Fruit fly (Drosophila melanogaster) whole organism, embryonic: ENCODE data around the gene CG46463.

Experiments used
- Awh ChIP-seq: fragments of 200-800 bp; sonication (Bioruptor generic); IDR thresholded peaks from 2 replicates; pipeline ENCODE4, ENCODE4 v1.3.6; 2022; ENCODE audit warnings: missing biosample characterization, missing genetic modification characterization
- B-H2 ChIP-seq: fragments of 200-800 bp; sonication (Bioruptor generic); optimal IDR thresholded peaks from 2 replicates; lab custom pipeline; 2018; ENCODE audit warnings: missing biosample characterization, mild to moderate bottlenecking, missing genetic modification characterization
- BtbVII ChIP-seq: fragments of 200-800 bp; sonication (Bioruptor generic); optimal IDR thresholded peaks from 3 replicates; lab custom pipeline; 2017; ENCODE audit warnings: missing biosample characterization, mild to moderate bottlenecking, missing genetic modification characterization
- C15 ChIP-seq: fragments of 200-800 bp; sonication (Bioruptor generic); IDR thresholded peaks from 3 replicates; pipeline ENCODE4 v1.3.6; 2022; ENCODE audit warnings: missing biosample characterization, missing genetic modification characterization
- CG10267 ChIP-seq: fragments of 200-800 bp; sonication (Bioruptor generic); optimal IDR thresholded peaks from 2 replicates; lab custom pipeline; 2018; ENCODE audit warnings: missing biosample characterization, mild to moderate bottlenecking, missing genetic modification characterization, moderate library complexity
- CG11695 ChIP-seq: fragments of 200-800 bp; sonication (Bioruptor generic); IDR thresholded peaks from 3 replicates; pipeline ENCODE4 v1.3.6; 2022; ENCODE audit warnings: missing biosample characterization, missing genetic modification characterization
- CG12659 ChIP-seq: fragments of 200-800 bp; sonication (Bioruptor generic); optimal IDR thresholded peaks from 3 replicates; lab custom pipeline; 2017; ENCODE audit warnings: mild to moderate bottlenecking, missing biosample characterization, missing genetic modification reagents, missing genetic modification characterization
- CG1647 ChIP-seq: fragments of 200-800 bp; sonication (Bioruptor generic); optimal IDR thresholded peaks from 3 replicates; lab custom pipeline; 2016; ENCODE audit warnings: missing biosample characterization, missing genetic modification characterization
- CG17361 ChIP-seq: fragments of 200-800 bp; sonication (Bioruptor generic); IDR thresholded peaks from 3 replicates; pipeline ENCODE4 v1.3.6; 2022; ENCODE audit warnings: missing biosample characterization, missing genetic modification characterization
- CG17829 ChIP-seq: fragments of 200-800 bp; optimal IDR thresholded peaks from 2 replicates; lab custom pipeline; 2019; ENCODE audit warnings: missing biosample characterization, mild to moderate bottlenecking, missing genetic modification characterization, moderate library complexity
- CG18011 ChIP-seq: fragments of 200-800 bp; sonication (Bioruptor generic); optimal IDR thresholded peaks from 2 replicates; lab custom pipeline; 2017; ENCODE audit warnings: missing biosample characterization, missing genetic modification characterization, mild to moderate bottlenecking, moderate library complexity, missing genotype
- CG1832 ChIP-seq: fragments of 200-800 bp; sonication (Bioruptor generic); optimal IDR thresholded peaks from 2 replicates; lab custom pipeline; 2017; ENCODE audit warnings: missing biosample characterization, mild to moderate bottlenecking, missing genetic modification characterization, inconsistent platforms
- CG2199 ChIP-seq: fragments of 200-800 bp; sonication (Bioruptor generic); IDR thresholded peaks from 3 replicates; pipeline ENCODE4 v1.3.6; 2022; ENCODE audit warnings: missing biosample characterization, missing genetic modification characterization
- CG2678 ChIP-seq: fragments of 200-800 bp; sonication (Bioruptor generic); optimal IDR thresholded peaks from 3 replicates; lab custom pipeline; 2019; ENCODE audit warnings: missing biosample characterization, mild to moderate bottlenecking, missing genetic modification characterization, moderate library complexity
- CG31441 ChIP-seq: fragments of 200-800 bp; sonication (Bioruptor generic); IDR thresholded peaks from 2 replicates; pipeline ENCODE4 v1.3.6; 2022; ENCODE audit warnings: missing biosample characterization, missing genetic modification characterization
- CG3847 ChIP-seq: fragments of 200-800 bp; sonication (Bioruptor generic); IDR thresholded peaks from 2 replicates; pipeline ENCODE4 v1.3.6; 2022; ENCODE audit warnings: missing biosample characterization, missing genetic modification characterization
- CG6254 ChIP-seq: fragments of 200-800 bp; sonication (Bioruptor generic); optimal IDR thresholded peaks from 3 replicates; lab custom pipeline; 2017; ENCODE audit warnings: mild to moderate bottlenecking, missing biosample characterization, missing genetic modification reagents, missing genetic modification characterization
- CG6683 ChIP-seq: fragments of 200-800 bp; sonication (Bioruptor generic); optimal IDR thresholded peaks from 2 replicates; lab custom pipeline; 2017; ENCODE audit warnings: missing biosample characterization, mild to moderate bottlenecking, missing genetic modification characterization, missing genetic modification reagents
- CG7271 ChIP-seq: fragments of 200-800 bp; sonication (Bioruptor generic); optimal IDR thresholded peaks from 2 replicates; lab custom pipeline; 2018; ENCODE audit warnings: missing biosample characterization, mild to moderate bottlenecking, missing genetic modification characterization, moderate library complexity
- CG7556 ChIP-seq: fragments of 200-800 bp; sonication (Bioruptor generic); optimal IDR thresholded peaks from 2 replicates; lab custom pipeline; 2017; ENCODE audit warnings: missing biosample characterization, mild to moderate bottlenecking, missing genetic modification characterization
- CG7987 ChIP-seq: fragments of 200-800 bp; sonication (Bioruptor generic); optimal IDR thresholded peaks from 2 replicates; lab custom pipeline; 2018; ENCODE audit warnings: missing biosample characterization, mild to moderate bottlenecking, missing genetic modification characterization, moderate library complexity
- CG8281 ChIP-seq: fragments of 200-800 bp; sonication (Bioruptor generic); optimal IDR thresholded peaks from 2 replicates; lab custom pipeline; 2018; ENCODE audit warnings: missing biosample characterization, mild to moderate bottlenecking, missing genetic modification characterization, moderate library complexity
- CHES-1-like ChIP-seq: fragments of 200-800 bp; sonication (Bioruptor generic); optimal IDR thresholded peaks from 2 replicates; lab custom pipeline; 2016; ENCODE audit warnings: missing biosample characterization, missing genetic modification characterization
- Camta ChIP-seq: fragments of 200-800 bp; sonication (Bioruptor generic); optimal IDR thresholded peaks from 2 replicates; lab custom pipeline; 2016; ENCODE audit warnings: missing biosample characterization, missing genetic modification characterization
- Dref ChIP-seq: fragments of 200-800 bp; sonication (Bioruptor generic); IDR thresholded peaks from 2 replicates; pipeline ENCODE4 v1.3.6; 2022; ENCODE audit warnings: missing biosample characterization, missing genetic modification characterization
- ERR ChIP-seq: fragments of 200-800 bp; sonication (Bioruptor generic); optimal IDR thresholded peaks from 2 replicates; lab custom pipeline; 2016; ENCODE audit warnings: missing biosample characterization, missing genetic modification characterization
- HLH4C ChIP-seq: fragments of 200-800 bp; sonication (Bioruptor generic); IDR thresholded peaks from 3 replicates; pipeline ENCODE4 v1.3.6; 2022; ENCODE audit warnings: missing biosample characterization, missing genetic modification characterization; ENCODE audit not compliant: partially characterized antibody
- HmgZ ChIP-seq: fragments of 200-800 bp; sonication (Bioruptor generic); optimal IDR thresholded peaks from 2 replicates; lab custom pipeline; 2018; ENCODE audit warnings: missing biosample characterization, mild to moderate bottlenecking, missing genetic modification characterization
- Hr51 ChIP-seq, 2 experiments: fragments of 200-800 bp; sonication (Bioruptor generic); optimal IDR thresholded peaks; 2 replicates in 1 of 2; 3 replicates in 1 of 2; lab custom pipeline; 2016 to 2018; ENCODE audit warnings: missing biosample characterization in 2 of 2, missing genetic modification characterization in 2 of 2, mild to moderate bottlenecking in 1 of 2, moderate library complexity in 1 of 2
- Meics ChIP-seq: fragments of 200-800 bp; sonication (Bioruptor generic); optimal IDR thresholded peaks from 2 replicates; lab custom pipeline; 2017; ENCODE audit warnings: missing biosample characterization, mild to moderate bottlenecking, missing genetic modification characterization
- NfI ChIP-seq: fragments of 200-800 bp; sonication (Bioruptor generic); optimal IDR thresholded peaks from 3 replicates; lab custom pipeline; 2018; ENCODE audit warnings: missing biosample characterization, mild to moderate bottlenecking, missing genetic modification characterization, moderate library complexity
- PHDP ChIP-seq: fragments of 200-800 bp; sonication (Bioruptor generic); optimal IDR thresholded peaks from 3 replicates; lab custom pipeline; 2018; ENCODE audit warnings: missing biosample characterization, mild to moderate bottlenecking, missing genetic modification characterization, moderate library complexity
- Sox102F ChIP-seq: fragments of 200-800 bp; sonication (Bioruptor generic); optimal IDR thresholded peaks from 2 replicates; lab custom pipeline; 2018; ENCODE audit warnings: missing biosample characterization, mild to moderate bottlenecking, missing genetic modification characterization, moderate library complexity
- Sry-δ ChIP-seq: fragments of 200-800 bp; sonication (Bioruptor generic); optimal IDR thresholded peaks from 2 replicates; lab custom pipeline; 2016; ENCODE audit warnings: missing biosample characterization, missing genetic modification characterization
- Xbp1 ChIP-seq: fragments of 200-800 bp; sonication (Bioruptor generic); optimal IDR thresholded peaks from 3 replicates; lab custom pipeline; 2016; ENCODE audit warnings: missing biosample characterization, mild to moderate bottlenecking, missing genetic modification characterization
- ash1 ChIP-seq: fragments of 200-800 bp; sonication (Bioruptor generic); optimal IDR thresholded peaks from 2 replicates; lab custom pipeline; 2018; ENCODE audit warnings: missing biosample characterization, mild to moderate bottlenecking, missing genetic modification characterization
- bbx ChIP-seq: fragments of 200-800 bp; sonication (Bioruptor generic); IDR thresholded peaks from 2 replicates; pipeline ENCODE4 v1.3.6; 2022; ENCODE audit warnings: missing biosample characterization, missing genetic modification characterization; ENCODE audit not compliant: partially characterized antibody
- cwo ChIP-seq: fragments of 200-800 bp; sonication (Bioruptor generic); optimal IDR thresholded peaks from 3 replicates; lab custom pipeline; 2017; ENCODE audit warnings: missing biosample characterization, missing genetic modification characterization, mild to moderate bottlenecking, moderate library complexity, missing genetic modification reagents
- dm ChIP-seq: fragments of 200-800 bp; sonication (Bioruptor generic); optimal IDR thresholded peaks from 3 replicates; lab custom pipeline; 2016; ENCODE audit warnings: missing biosample characterization, missing genetic modification characterization
- exex ChIP-seq: fragments of 200-800 bp; sonication (Bioruptor generic); optimal IDR thresholded peaks from 4 replicates; lab custom pipeline; 2018; ENCODE audit warnings: missing biosample characterization, mild to moderate bottlenecking, missing genetic modification characterization, moderate library complexity
- hbn ChIP-seq: fragments of 200-800 bp; sonication (Bioruptor generic); IDR thresholded peaks from 2 replicates; pipeline ENCODE4 v1.3.6; 2022; ENCODE audit warnings: missing biosample characterization, missing genetic modification characterization; ENCODE audit not compliant: partially characterized antibody
- lola ChIP-seq, 3 experiments: fragments of >200 bp in 2 of 3; fragments of 200-800 bp in 1 of 3; sonication (Bioruptor generic) in 1 of 3; optimal IDR thresholded peaks; 2 replicates each; lab custom pipeline; 2017 to 2019; ENCODE audit warnings: missing biosample characterization in 3 of 3, missing genetic modification characterization in 3 of 3, mild to moderate bottlenecking in 1 of 3, moderate library complexity in 1 of 3
- mam ChIP-seq: fragments of 200-800 bp; sonication (Bioruptor generic); optimal IDR thresholded peaks from 3 replicates; lab custom pipeline; 2016; ENCODE audit warnings: missing biosample characterization, missing genetic modification characterization
- psq ChIP-seq: fragments of 200-800 bp; sonication (Bioruptor generic); optimal IDR thresholded peaks from 2 replicates; lab custom pipeline; 2017; ENCODE audit warnings: missing biosample characterization, missing genetic modification characterization
- pzg ChIP-seq: fragments of 200-800 bp; sonication (Bioruptor generic); optimal IDR thresholded peaks from 3 replicates; lab custom pipeline; 2018; ENCODE audit warnings: missing biosample characterization, mild to moderate bottlenecking, missing genetic modification characterization, moderate library complexity
- sr ChIP-seq: fragments of 200-800 bp; sonication (Bioruptor generic); IDR thresholded peaks from 3 replicates; pipeline ENCODE4 v1.3.6; 2022; ENCODE audit warnings: missing biosample characterization, missing genetic modification characterization
- stwl ChIP-seq: fragments of 200-800 bp; sonication (Bioruptor generic); optimal IDR thresholded peaks from 3 replicates; lab custom pipeline; 2018; ENCODE audit warnings: missing biosample characterization, mild to moderate bottlenecking, missing genetic modification characterization, moderate library complexity
- vfl ChIP-seq: fragments of 200-800 bp; sonication (Bioruptor generic); optimal IDR thresholded peaks from 2 replicates; lab custom pipeline; 2016; ENCODE audit warnings: missing biosample characterization, missing genetic modification characterization

CG46463 gene

dm6 chr3L:3460402-3461027, 600 bp upstream of the CG46463 start, which contains the start of gene eIF5B (continued):
- TF ChIP-seq CG2678 (peak; percentile 73), CG8281 (tag; lab: Kevin White, UChicago) (peak; percentile 48), CG1832 (GFP tag; lab: Kevin White, UChicago) (no peak), Sox102F (GFP tag; lab: Kevin White, UChicago) (peak; percentile 79), bbx (GFP tag; lab: Robert Waterston, UW) (no peak), PHDP (tag; lab: Kevin White, UChicago) (peak; percentile 74), sr (GFP tag; lab: Robert Waterston, UW) (0 out of 3 replicates have a peak, but pooled peaks have one; percentile 31), CG3847 (GFP tag; lab: Robert Waterston, UW) (peak; percentile 91), mam (GFP tag; lab: Kevin White, UChicago) (peak; percentile 38), ERR (GFP tag; lab: Kevin White, UChicago) (no peak), pzg (peak; percentile 55), CG10267 (tag; lab: Kevin White, UChicago) (peak; percentile 50), CHES-1-like (GFP tag; lab: Kevin White, UChicago) (peak; percentile 22), Camta (GFP tag; lab: Kevin White, UChicago) (peak; percentile 29), BtbVII (GFP tag; lab: Kevin White, UChicago) (peak; percentile 48), CG7987 (GFP tag; lab: Kevin White, UChicago) (peak; percentile 3), CG17361 (GFP tag; lab: Robert Waterston, UW) (peak; percentile 75), CG31441 (GFP tag; lab: Robert Waterston, UW) (peak; percentile 72), CG6683 (GFP tag; lab: Kevin White, UChicago) (peak; percentile 18), CG7271 (tag; lab: Kevin White, UChicago) (no peak), hbn (GFP tag; lab: Robert Waterston, UW) (no peak), Dref (GFP tag; lab: Robert Waterston, UW) (peak; percentile 66), ash1 (GFP tag; lab: Kevin White, UChicago) (no peak), Xbp1 (GFP tag; lab: Kevin White, UChicago) (peak; percentile 89), lola (GFP tag; optimal IDR thresholded peaks at IDR 0.05; lab: Kevin White, UChicago) (peak in 1 of 3 experiments; percentile 82), CG11695 (GFP tag; lab: Robert Waterston, UW) (peak; percentile 80), cwo (GFP tag; lab: Kevin White, UChicago) (peak; percentile 32), Sry-δ (peak; percentile 2), stwl (tag; lab: Kevin White, UChicago) (peak; percentile 19), CG18011 (GFP tag; lab: Kevin White, UChicago) (peak; percentile 40), B-H2 (GFP tag; lab: Kevin White, UChicago) (peak; percentile 69), psq (GFP tag; lab: Kevin White, UChicago) (peak; percentile 60), C15 (GFP tag; lab: Robert Waterston, UW) (peak; percentile 61; the same call in 1 of the 3 replicates), Awh (peak; percentile 36), NfI (GFP tag; lab: Kevin White, UChicago) (peak; percentile 82), Meics (peak; percentile 69), CG12659 (GFP tag; lab: Kevin White, UChicago) (peak; percentile 84), HLH4C (GFP tag; lab: Robert Waterston, UW) (no peak), CG6254 (GFP tag; lab: Kevin White, UChicago) (peak; percentile 11), dm (peak; percentile 73), CG2199 (GFP tag; lab: Robert Waterston, UW) (no peak), exex (tag; lab: Kevin White, UChicago) (peak; percentile 24), Hr51 (GFP tag; optimal IDR thresholded peaks at IDR 0.05; lab: Kevin White, UChicago) (peak; percentile 56 to 77), vfl (GFP tag; lab: Kevin White, UChicago) (peak; percentile 50), CG7556 (GFP tag; lab: Kevin White, UChicago) (peak; percentile 60), HmgZ (tag; lab: Kevin White, UChicago) (peak; percentile 77), CG1647 (GFP tag; lab: Kevin White, UChicago) (peak; percentile 18), CG17829 (tag; lab: Kevin White, UChicago) (peak; percentile 71)
